Worm (Caenorhabditis elegans): Measurements from ENCODE around the gene dhs-12.

The dhs-12 gene

ce11 chrIV:10157034-10157433 is 14.8 kb downstream of the dhs-12 start:
- TF ChIP-seq elt-3 (tag; optimal IDR thresholded peaks at IDR 0.05) (no peak), hlh-1 (tag; optimal IDR thresholded peaks at IDR 0.05) (no peak), elt-1 (tag; optimal IDR thresholded peaks at IDR 0.05; ENCODE audit: borderline replicate concordance, insufficient read depth) (no peak), mep-1 (tag; optimal IDR thresholded peaks at IDR 0.05) (no peak)

ce11 chrIV:10157489-10158088 is 15.3 kb downstream of the dhs-12 start, which contains the start of gene ttr-53:
Gene ttr-53 (plus strand): TSS chrIV:10158038.
- TF ChIP-seq sem-2 (GFP tag; optimal IDR thresholded peaks at IDR 0.05) (no peak), pha-4 (tag; optimal IDR thresholded peaks at IDR 0.05) (no peak), mls-2 (tag; optimal IDR thresholded peaks at IDR 0.05) (no peak), hlh-1 (tag; optimal IDR thresholded peaks at IDR 0.05) (no peak), cnd-1 (tag; optimal IDR thresholded peaks at IDR 0.05) (no peak), drap-1 (GFP tag; optimal IDR thresholded peaks at IDR 0.05) (no peak), lsy-2 (tag; optimal IDR thresholded peaks at IDR 0.05) (no peak), nhr-12 (tag; optimal IDR thresholded peaks at IDR 0.05) (no peak), snpc-4 (tag; optimal IDR thresholded peaks at IDR 0.05) (no peak), unc-120 (tag; optimal IDR thresholded peaks at IDR 0.05; ENCODE audit: poor library complexity, severe bottlenecking) (no peak)

- no peak for TF ChIP-seq lsy-2 (tag; optimal IDR thresholded peaks at IDR 0.05)
- no peak for TF ChIP-seq cnd-1 (tag; optimal IDR thresholded peaks at IDR 0.05)
- no peak for TF ChIP-seq nhr-76 (tag; optimal IDR thresholded peaks at IDR 0.05)
- no peak for TF ChIP-seq ztf-11 (tag; optimal IDR thresholded peaks at IDR 0.05)
- TF ChIP-seq elt-3 (tag; optimal IDR thresholded peaks at IDR 0.05), result no peak
- TF ChIP-seq nhr-2 (tag; optimal IDR thresholded peaks at IDR 0.05), result no peak
- TF ChIP-seq lin-13 (tag; optimal IDR thresholded peaks at IDR 0.05), result no peak
- no peak for TF ChIP-seq mep-1 (tag; optimal IDR thresholded peaks at IDR 0.05)
- TF ChIP-seq lin-32 (GFP tag; optimal IDR thresholded peaks at IDR 0.05), result no peak
- TF ChIP-seq M03D4.4 (tag; optimal IDR thresholded peaks at IDR 0.05), result no peak
- no peak for TF ChIP-seq nhr-28 (tag; optimal IDR thresholded peaks at IDR 0.05)
- no peak for TF ChIP-seq mls-2 (tag; optimal IDR thresholded peaks at IDR 0.05)
- no peak for TF ChIP-seq ceh-39 (tag; optimal IDR thresholded peaks at IDR 0.05)
- TF ChIP-seq unc-39 (tag; optimal IDR thresholded peaks at IDR 0.05), result no peak
- TF ChIP-seq sem-2 (GFP tag; optimal IDR thresholded peaks at IDR 0.05), result no peak
- TF ChIP-seq ceh-43 (GFP tag; optimal IDR thresholded peaks at IDR 0.05), result no peak
- TF ChIP-seq pha-4 (tag; optimal IDR thresholded peaks at IDR 0.05), result no peak
- no peak for TF ChIP-seq sptf-1 (tag; optimal IDR thresholded peaks at IDR 0.05)
- no peak for TF ChIP-seq nhr-237 (tag; optimal IDR thresholded peaks at IDR 0.05)
- no peak for TF ChIP-seq ceh-83 (GFP tag; optimal IDR thresholded peaks at IDR 0.05)
Measured at ce11 chrIV:10161706-10162105, 19.5 kb downstream of the dhs-12 start, which contains the start of gene pps-1. Gene pps-1 (plus strand): TSS chrIV:10162006.

DNA sequence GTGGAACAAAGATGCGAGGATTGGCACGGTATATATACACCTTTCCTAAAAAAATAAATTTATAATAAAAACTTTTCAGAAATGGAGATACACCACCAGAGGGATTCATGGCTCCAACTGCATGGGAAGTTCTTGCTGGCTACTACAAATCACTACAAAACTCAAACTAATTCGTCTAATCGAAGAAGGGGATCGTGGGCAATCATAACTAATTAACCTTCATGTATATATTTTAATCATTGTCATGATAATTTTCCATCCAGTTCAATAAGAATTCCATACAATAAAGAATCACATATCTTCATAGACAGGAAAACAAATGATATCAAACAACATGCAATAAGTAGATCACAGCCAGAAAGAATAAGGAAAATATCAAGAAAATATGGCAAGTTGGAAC is 21.8 kb downstream of the dhs-12 start:
- TF ChIP-seq mab-5 (tag; optimal IDR thresholded peaks at IDR 0.05) (no peak), tbx-8 (GFP tag; optimal IDR thresholded peaks at IDR 0.05) (no peak), mep-1 (tag; optimal IDR thresholded peaks at IDR 0.05) (no peak), lin-13 (tag; optimal IDR thresholded peaks at IDR 0.05) (no peak), nhr-28 (tag; optimal IDR thresholded peaks at IDR 0.05) (no peak), nhr-12 (tag; optimal IDR thresholded peaks at IDR 0.05) (no peak), mls-2 (tag; optimal IDR thresholded peaks at IDR 0.05) (no peak), flh-1 (GFP tag; optimal IDR thresholded peaks at IDR 0.05) (no peak), bed-3 (GFP tag; optimal IDR thresholded peaks at IDR 0.05) (no peak), hlh-1 (tag; optimal IDR thresholded peaks at IDR 0.05) (no peak), elt-1 (tag; optimal IDR thresholded peaks at IDR 0.05; ENCODE audit: borderline replicate concordance, insufficient read depth) (no peak), ceh-83 (GFP tag; optimal IDR thresholded peaks at IDR 0.05) (no peak), snpc-4 (tag; optimal IDR thresholded peaks at IDR 0.05) (no peak)

- TF ChIP-seq ces-1 (GFP tag; optimal IDR thresholded peaks at IDR 0.05) (peak; percentile 99), flh-1 (GFP tag; optimal IDR thresholded peaks at IDR 0.05) (no peak), tbx-8 (GFP tag; optimal IDR thresholded peaks at IDR 0.05) (no peak)
Measured at ce11 chrIV:10170808-10171207, 28.6 kb downstream of the dhs-12 start.

All from whole organism, mixed stage, embryonic.